Worm (Caenorhabditis elegans) whole organism, late embryonic: ENCODE measurements around the gene BE10.4.

Experiments used
- ceh-45 ChIP-seq: fragments of 200-800 bp; sonication (Bioruptor generic); IDR thresholded peaks from 2 replicates; pipeline ENCODE4 v1.3.6; 2022; ENCODE audit warnings: missing genetic modification reagents, missing genetic modification characterization, missing compliant biosample characterization
- dmd-4 ChIP-seq: sonication (generic microtip); optimal IDR thresholded peaks from 2 replicates; lab custom pipeline; 2016; ENCODE audit warnings: borderline replicate concordance, missing genetic modification characterization, missing compliant biosample characterization
- nfya-1 ChIP-seq: sonication (generic microtip); optimal IDR thresholded peaks from 2 replicates; lab custom pipeline; 2017; ENCODE audit warnings: missing genetic modification characterization, mild to moderate bottlenecking, missing compliant biosample characterization, antibody characterized with exemption, moderate library complexity
- odd-2 ChIP-seq: sonication (generic microtip); optimal IDR thresholded peaks from 2 replicates; lab custom pipeline; 2017; ENCODE audit warnings: antibody characterized with exemption, mild to moderate bottlenecking, missing genetic modification characterization, missing compliant biosample characterization
- unc-3 ChIP-seq, 2 experiments: fragments of 200-800 bp in 1 of 2; sonication (Bioruptor generic) in 1 of 2; sonication (generic microtip) in 1 of 2; conservative IDR thresholded peaks in 1 of 2; optimal IDR thresholded peaks in 1 of 2; 2 replicates each; pipeline versions ENCODE4 v1.3.6 to Lab custom; 2016 to 2022; ENCODE audit warnings: missing compliant biosample characterization in 2 of 2, missing genetic modification characterization in 2 of 2, missing genetic modification reagents in 1 of 2

ce11 chrIII:12831696-12832095 lies 18.4 kb downstream of the BE10.4 start:
- no peak for TF ChIP-seq unc-3 (GFP tag; conservative IDR thresholded peaks at IDR 0.05; lab: Robert Waterston, UW)
- no peak for TF ChIP-seq unc-3 (tag; optimal IDR thresholded peaks at IDR 0.05; lab: Kevin White, UChicago)
- no peak for TF ChIP-seq nfya-1
- TF ChIP-seq dmd-4: no peak
- TF ChIP-seq odd-2 (tag; lab: Kevin White, UChicago): no peak
- TF ChIP-seq ceh-45 (GFP tag; lab: Robert Waterston, UW): no peak
